Worm (Caenorhabditis elegans) whole organism, dauer: Measurements from ENCODE around the gene nhr-117.

ENCODE experiments used
- unc-62 ChIP-seq: sonication (generic microtip); optimal IDR thresholded peaks from 2 replicates; lab custom pipeline; 2017; ENCODE audit warnings: missing biosample characterization, missing genetic modification reagents, missing genetic modification characterization

nhr-117 gene

ce11 chrV:1583242-1583641, 38.1 kb downstream of the nhr-117 start:
- no peak for TF ChIP-seq unc-62 (GFP tag; lab: Kevin White, UChicago)

- no peak for TF ChIP-seq unc-62 (GFP tag; lab: Kevin White, UChicago)
Measured at ce11 chrV:1579790-1580189, 41.5 kb downstream of the nhr-117 start.

DNA sequence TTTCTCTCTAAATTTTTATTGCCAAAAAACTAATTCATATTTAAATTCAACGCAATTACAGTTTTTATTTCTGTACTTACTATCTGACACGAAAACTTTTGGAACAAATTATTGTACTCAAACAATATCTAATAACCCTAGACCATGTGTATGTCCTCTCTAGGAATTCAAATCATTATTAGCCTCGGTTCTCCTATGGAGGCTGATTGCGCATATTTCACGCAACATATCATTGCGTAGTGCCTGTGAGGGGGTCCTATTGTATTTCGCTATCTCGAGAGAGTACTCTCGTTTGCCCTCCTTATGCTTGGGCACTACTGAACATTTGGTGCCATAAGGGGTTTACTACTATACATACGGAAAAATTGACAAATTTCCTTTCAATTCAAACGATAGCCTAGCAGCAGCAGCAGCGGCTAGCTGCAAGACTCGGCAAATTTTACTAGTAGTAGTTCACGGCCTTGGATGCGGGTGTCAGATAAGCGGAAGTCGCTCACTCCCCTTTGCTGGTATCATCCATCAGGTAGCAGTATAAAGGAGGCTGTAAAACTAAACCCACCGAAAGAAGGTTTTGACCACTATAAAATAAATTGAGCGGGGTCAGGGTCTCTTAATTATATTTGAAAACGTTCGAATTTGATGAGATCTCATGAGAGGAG, 42.6 kb downstream of the nhr-117 start:
- no peak for TF ChIP-seq unc-62 (GFP tag; lab: Kevin White, UChicago)

DNA sequence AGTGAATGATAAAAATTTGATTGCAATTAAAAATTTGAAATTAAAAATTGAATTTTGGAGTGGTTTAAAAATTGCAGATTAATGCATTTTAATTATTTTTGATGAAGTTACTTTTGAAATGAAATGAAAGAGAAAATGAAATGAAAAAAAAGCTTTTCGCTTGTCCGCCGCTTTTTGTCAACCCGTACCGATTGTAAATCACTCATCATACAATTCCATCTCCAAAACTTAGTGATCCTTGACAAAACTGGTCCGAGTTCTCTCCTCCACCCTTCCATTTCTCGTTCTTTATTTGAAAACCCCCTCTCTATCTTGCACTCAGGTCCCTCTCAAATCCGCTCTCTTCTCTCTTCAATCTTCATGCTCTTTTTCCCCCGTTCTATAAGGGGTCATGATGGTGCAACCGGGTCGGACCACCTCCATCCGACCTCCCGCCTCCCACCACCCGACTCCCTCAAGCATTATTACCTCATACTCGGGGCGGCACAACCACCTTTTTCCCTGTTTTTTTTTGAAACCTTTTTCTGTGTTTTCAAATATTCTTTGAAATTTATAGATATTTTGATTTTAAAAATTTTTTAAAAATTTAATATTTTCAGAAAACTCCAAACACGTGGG, 44.1 kb downstream of the nhr-117 start:
- TF ChIP-seq unc-62 (GFP tag; lab: Kevin White, UChicago) = no peak

DNA sequence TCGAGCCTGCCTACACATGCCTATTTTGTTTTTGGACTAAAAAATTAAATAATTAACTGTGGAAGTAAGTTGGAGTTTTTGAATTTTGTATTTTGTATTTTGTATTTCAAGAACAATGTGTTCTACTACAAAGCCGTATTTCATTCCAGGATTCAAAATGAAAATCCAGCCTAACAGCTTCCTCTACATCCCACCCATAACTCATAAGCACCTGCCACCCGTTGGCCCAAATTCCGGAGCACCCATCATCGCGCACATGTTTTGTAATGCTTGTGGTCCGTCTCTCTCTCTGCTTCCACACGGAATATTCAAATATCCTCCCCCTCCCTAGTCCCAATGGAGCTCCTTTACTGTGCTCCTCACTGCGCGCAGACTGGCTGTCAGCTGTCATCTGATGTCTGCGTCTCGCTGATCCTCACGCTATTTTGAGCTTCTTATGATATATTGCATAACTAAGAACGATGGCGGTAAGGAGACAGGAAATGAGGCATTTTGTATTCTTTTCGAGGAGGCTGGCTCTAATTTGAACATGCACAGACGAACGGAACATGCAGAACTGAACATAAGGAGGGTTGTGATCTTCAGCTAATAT, 45.7 kb downstream of the nhr-117 start:
- no peak for TF ChIP-seq unc-62 (GFP tag; lab: Kevin White, UChicago)

- TF ChIP-seq unc-62 (GFP tag; lab: Kevin White, UChicago) = no peak
Measured at ce11 chrV:1574599-1574998, 46.7 kb downstream of the nhr-117 start.

DNA sequence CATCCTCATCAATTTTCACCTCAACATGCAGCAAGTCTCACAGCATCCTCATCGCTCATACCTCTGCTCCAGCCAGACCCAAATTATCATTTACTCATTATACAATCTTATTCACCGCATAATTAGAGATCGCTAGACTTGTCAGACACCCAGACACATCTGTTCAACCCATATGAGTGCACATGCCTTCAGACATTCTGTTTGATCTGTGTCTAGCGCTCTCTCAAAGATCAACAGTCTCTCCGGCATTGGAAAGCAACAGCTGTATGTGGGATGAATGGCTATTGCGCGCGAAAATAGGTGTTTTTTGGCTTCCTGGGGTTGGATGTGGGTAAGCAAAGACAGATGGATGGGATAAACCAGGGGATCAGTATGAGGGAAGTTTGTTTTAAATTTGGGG, 48.7 kb downstream of the nhr-117 start:
- TF ChIP-seq unc-62 (GFP tag; lab: Kevin White, UChicago) = no peak

ce11 chrV:1570679-1571078, 50.6 kb downstream of the nhr-117 start:
- TF ChIP-seq unc-62 (GFP tag; lab: Kevin White, UChicago) = no peak

- TF ChIP-seq unc-62 (GFP tag; lab: Kevin White, UChicago) = no peak
Measured at ce11 chrV:1569750-1570419, 51.4 kb downstream of the nhr-117 start.
